Fruit fly (Drosophila melanogaster) whole organism, embryonic: Measurements from ENCODE around the gene Tep4.

Experiments
- Abd-B ChIP-seq: fragments of 200-800 bp; sonication (Bioruptor generic); optimal IDR thresholded peaks from 2 replicates; lab custom pipeline; 2018; ENCODE audit warnings: missing biosample characterization, mild to moderate bottlenecking, missing genetic modification characterization, moderate library complexity
- Atf3 ChIP-seq: fragments of 200-800 bp; sonication (Bioruptor generic); optimal IDR thresholded peaks from 3 replicates; lab custom pipeline; 2016; ENCODE audit warnings: missing biosample characterization, missing genetic modification characterization
- B-H1 ChIP-seq: fragments of 200-800 bp; sonication (Bioruptor generic); IDR thresholded peaks from 3 replicates; pipeline ENCODE4 v1.3.6; 2022; ENCODE audit warnings: missing biosample characterization, missing genetic modification characterization
- CG10959 ChIP-seq: fragments of 200-800 bp; sonication (Bioruptor generic); IDR thresholded peaks from 2 replicates; pipeline ENCODE4 v1.3.6; 2022; ENCODE audit warnings: missing biosample characterization, missing genetic modification characterization
- CG12071 ChIP-seq: fragments of 200-800 bp; sonication (Bioruptor generic); optimal IDR thresholded peaks from 3 replicates; lab custom pipeline; 2018; ENCODE audit warnings: missing biosample characterization, mild to moderate bottlenecking, missing genetic modification characterization
- CG12104 ChIP-seq: fragments of 200-800 bp; sonication (Bioruptor generic); optimal IDR thresholded peaks from 3 replicates; lab custom pipeline; 2016; ENCODE audit warnings: missing biosample characterization, missing genetic modification characterization
- CG1233 ChIP-seq: fragments of 200-800 bp; sonication (Bioruptor generic); optimal IDR thresholded peaks from 4 replicates; lab custom pipeline; 2018; ENCODE audit warnings: missing biosample characterization, mild to moderate bottlenecking, missing genetic modification characterization
- CG13296 ChIP-seq: fragments of 200-800 bp; sonication (Bioruptor generic); optimal IDR thresholded peaks from 3 replicates; lab custom pipeline; 2018; ENCODE audit warnings: missing biosample characterization, mild to moderate bottlenecking, missing genetic modification characterization
- CG17328 ChIP-seq: fragments of 200-800 bp; sonication (Bioruptor generic); IDR thresholded peaks from 2 replicates; pipeline ENCODE4 v1.3.6; 2022; ENCODE audit warnings: missing biosample characterization, missing genetic modification characterization
- CG17612 ChIP-seq: fragments of 200-800 bp; sonication (Bioruptor generic); IDR thresholded peaks from 2 replicates; pipeline ENCODE4 v1.3.6; 2022; ENCODE audit warnings: missing biosample characterization, missing genetic modification characterization
- CG18619 ChIP-seq: fragments of 200-800 bp; sonication (Bioruptor generic); optimal IDR thresholded peaks from 3 replicates; lab custom pipeline; 2017; ENCODE audit warnings: missing biosample characterization, mild to moderate bottlenecking, missing genetic modification characterization
- CG30020 ChIP-seq: fragments of 200-800 bp; optimal IDR thresholded peaks from 2 replicates; lab custom pipeline; 2019; ENCODE audit warnings: missing biosample characterization, mild to moderate bottlenecking, missing genetic modification characterization, moderate library complexity
- CG31441 ChIP-seq: fragments of 200-800 bp; sonication (Bioruptor generic); IDR thresholded peaks from 2 replicates; pipeline ENCODE4 v1.3.6; 2022; ENCODE audit warnings: missing biosample characterization, missing genetic modification characterization
- CG32767 ChIP-seq: fragments of 200-800 bp; sonication (Bioruptor generic); IDR thresholded peaks from 2 replicates; pipeline ENCODE4 v1.3.6; 2022; ENCODE audit warnings: missing biosample characterization, missing genetic modification characterization
- CG4854 ChIP-seq: fragments of 200-800 bp; sonication (Bioruptor generic); optimal IDR thresholded peaks from 2 replicates; lab custom pipeline; 2016; ENCODE audit warnings: missing biosample characterization, missing genetic modification characterization, inconsistent platforms
- CG6272 ChIP-seq: fragments of 200-800 bp; sonication (Bioruptor generic); IDR thresholded peaks from 2 replicates; pipeline ENCODE4 v1.3.6; 2022; ENCODE audit warnings: missing biosample characterization, missing genetic modification characterization
- CG7839 ChIP-seq: fragments of 200-800 bp; sonication (Bioruptor generic); optimal IDR thresholded peaks from 3 replicates; lab custom pipeline; 2018; ENCODE audit warnings: missing biosample characterization, mild to moderate bottlenecking, missing genetic modification characterization, moderate library complexity
- CG8359 ChIP-seq: fragments of 200-800 bp; sonication (Bioruptor generic); optimal IDR thresholded peaks from 2 replicates; lab custom pipeline; 2017; ENCODE audit warnings: missing biosample characterization, mild to moderate bottlenecking, missing genetic modification characterization, borderline replicate concordance
- Gug ChIP-seq: fragments of 200-800 bp; sonication (Bioruptor generic); IDR thresholded peaks from 4 replicates; pipeline ENCODE4 v1.3.6; 2022; ENCODE audit warnings: missing biosample characterization, missing genetic modification characterization
- Lpt ChIP-seq: fragments of >200 bp; optimal IDR thresholded peaks from 2 replicates; lab custom pipeline; 2018; ENCODE audit warnings: missing biosample characterization, missing genetic modification characterization
- NfI ChIP-seq: fragments of 200-800 bp; sonication (Bioruptor generic); optimal IDR thresholded peaks from 3 replicates; lab custom pipeline; 2018; ENCODE audit warnings: missing biosample characterization, mild to moderate bottlenecking, missing genetic modification characterization, moderate library complexity
- Scr ChIP-seq: fragments of 200-800 bp; sonication (Bioruptor generic); IDR thresholded peaks from 2 replicates; pipeline ENCODE4 v1.3.6; 2022; ENCODE audit warnings: missing biosample characterization, missing genetic modification characterization; ENCODE audit not compliant: partially characterized antibody
- Sox100B ChIP-seq: fragments of 200-800 bp; sonication (Bioruptor generic); optimal IDR thresholded peaks from 3 replicates; lab custom pipeline; 2018; ENCODE audit warnings: missing biosample characterization, mild to moderate bottlenecking, missing genetic modification characterization
- Sox102F ChIP-seq: fragments of 200-800 bp; sonication (Bioruptor generic); optimal IDR thresholded peaks from 2 replicates; lab custom pipeline; 2018; ENCODE audit warnings: missing biosample characterization, mild to moderate bottlenecking, missing genetic modification characterization, moderate library complexity
- Sry-δ ChIP-seq: fragments of 200-800 bp; sonication (Bioruptor generic); optimal IDR thresholded peaks from 2 replicates; lab custom pipeline; 2016; ENCODE audit warnings: missing biosample characterization, missing genetic modification characterization
- al ChIP-seq: fragments of 200-800 bp; sonication (Bioruptor generic); IDR thresholded peaks from 2 replicates; pipeline ENCODE4 v1.3.6; 2022; ENCODE audit warnings: missing biosample characterization, missing genetic modification characterization
- aop ChIP-seq: fragments of 200-800 bp; sonication (Bioruptor generic); IDR thresholded peaks from 2 replicates; pipeline ENCODE4 v1.3.6; 2022; ENCODE audit warnings: missing biosample characterization, missing genetic modification characterization
- bsh ChIP-seq, 2 experiments: fragments of 200-800 bp; sonication (Bioruptor generic); optimal IDR thresholded peaks; 2 replicates each; lab custom pipeline; 2017 to 2018; ENCODE audit warnings: mild to moderate bottlenecking in 2 of 2, missing biosample characterization in 2 of 2, missing genetic modification characterization in 2 of 2, moderate library complexity in 1 of 2
- cad ChIP-seq: fragments of >200 bp; optimal IDR thresholded peaks from 2 replicates; lab custom pipeline; 2017; ENCODE audit warnings: missing biosample characterization, missing genetic modification characterization
- chif ChIP-seq, 2 experiments: fragments of 200-800 bp; sonication (Bioruptor generic); optimal IDR thresholded peaks; 3 replicates each; lab custom pipeline; 2016; ENCODE audit warnings: missing biosample characterization in 2 of 2, missing genetic modification characterization in 2 of 2
- ci ChIP-seq: fragments of 200-800 bp; sonication (Bioruptor generic); IDR thresholded peaks from 3 replicates; pipeline ENCODE4 v1.3.6; 2022; ENCODE audit warnings: missing biosample characterization, missing genetic modification characterization
- dan ChIP-seq: fragments of 200-800 bp; sonication (Bioruptor generic); IDR thresholded peaks from 2 replicates; pipeline ENCODE4 v1.3.6; 2022; ENCODE audit warnings: missing biosample characterization, missing genetic modification characterization
- fd102C ChIP-seq: fragments of 200-800 bp; sonication (Bioruptor generic); optimal IDR thresholded peaks from 2 replicates; lab custom pipeline; 2018; ENCODE audit warnings: missing biosample characterization, mild to moderate bottlenecking, missing genetic modification characterization, moderate library complexity
- fd3F ChIP-seq: fragments of 200-800 bp; sonication (Bioruptor generic); optimal IDR thresholded peaks from 2 replicates; lab custom pipeline; 2018; ENCODE audit warnings: missing biosample characterization, mild to moderate bottlenecking, missing genetic modification characterization, moderate library complexity
- fd96Cb ChIP-seq: fragments of 200-800 bp; sonication (Bioruptor generic); optimal IDR thresholded peaks from 2 replicates; lab custom pipeline; 2018; ENCODE audit warnings: missing biosample characterization, mild to moderate bottlenecking, missing genetic modification characterization, moderate library complexity
- ftz-f1 ChIP-seq: fragments of 200-800 bp; sonication (Bioruptor generic); optimal IDR thresholded peaks from 2 replicates; lab custom pipeline; 2016; ENCODE audit warnings: missing biosample characterization, missing genetic modification characterization
- grn ChIP-seq: fragments of 200-800 bp; sonication (Bioruptor generic); optimal IDR thresholded peaks from 3 replicates; lab custom pipeline; 2017; ENCODE audit warnings: missing biosample characterization, missing genetic modification characterization
- hkb ChIP-seq, 2 experiments: fragments of 200-800 bp in 1 of 2; fragments of >200 bp in 1 of 2; sonication (Bioruptor generic) in 1 of 2; IDR thresholded peaks in 1 of 2; optimal IDR thresholded peaks in 1 of 2; 2 replicates each; pipeline versions ENCODE4 v1.3.6 to Lab custom; 2017 to 2022; ENCODE audit warnings: missing biosample characterization in 1 of 2, missing genetic modification characterization in 1 of 2
- lab ChIP-seq: fragments of 200-800 bp; sonication (Bioruptor generic); optimal IDR thresholded peaks from 3 replicates; lab custom pipeline; 2017; ENCODE audit warnings: missing biosample characterization, missing genetic modification characterization, mild to moderate bottlenecking, moderate library complexity, missing genetic modification reagents
- lola ChIP-seq, 3 experiments: fragments of >200 bp in 2 of 3; fragments of 200-800 bp in 1 of 3; sonication (Bioruptor generic) in 1 of 3; optimal IDR thresholded peaks; 2 replicates each; lab custom pipeline; 2017 to 2019; ENCODE audit warnings: missing biosample characterization in 3 of 3, missing genetic modification characterization in 3 of 3, mild to moderate bottlenecking in 1 of 3, moderate library complexity in 1 of 3
- peb ChIP-seq: fragments of 200-800 bp; sonication (Bioruptor generic); IDR thresholded peaks from 2 replicates; pipeline ENCODE4 v1.3.6; 2022; ENCODE audit warnings: missing biosample characterization, missing genetic modification characterization
- pho ChIP-seq: fragments of 200-800 bp; sonication (Bioruptor generic); optimal IDR thresholded peaks from 2 replicates; lab custom pipeline; 2016; ENCODE audit warnings: missing biosample characterization, missing genetic modification characterization
- pros ChIP-seq: fragments of 200-800 bp; sonication (Bioruptor generic); optimal IDR thresholded peaks from 3 replicates; lab custom pipeline; 2019; ENCODE audit warnings: missing biosample characterization, mild to moderate bottlenecking, missing genetic modification characterization, moderate library complexity
- ssp ChIP-seq: fragments of 200-800 bp; sonication (Bioruptor generic); IDR thresholded peaks from 2 replicates; pipeline ENCODE4 v1.3.6; 2022; ENCODE audit warnings: missing biosample characterization, missing genetic modification characterization
- tap ChIP-seq: fragments of 200-800 bp; optimal IDR thresholded peaks from 3 replicates; lab custom pipeline; 2019; ENCODE audit warnings: missing biosample characterization, mild to moderate bottlenecking, missing genetic modification characterization, moderate library complexity
- trh ChIP-seq: fragments of 200-800 bp; sonication (Bioruptor generic); optimal IDR thresholded peaks from 2 replicates; lab custom pipeline; 2016; ENCODE audit warnings: missing biosample characterization, missing genetic modification characterization
- unc-4 ChIP-seq: fragments of 200-800 bp; sonication (Bioruptor generic); IDR thresholded peaks from 2 replicates; pipeline ENCODE4 v1.3.6; 2022; ENCODE audit warnings: missing biosample characterization, missing genetic modification characterization; ENCODE audit not compliant: partially characterized antibody
- unpg ChIP-seq: fragments of 200-800 bp; sonication (Bioruptor generic); optimal IDR thresholded peaks from 3 replicates; lab custom pipeline; 2018; ENCODE audit warnings: missing biosample characterization, mild to moderate bottlenecking, missing genetic modification characterization, moderate library complexity
- wdn ChIP-seq: fragments of 200-800 bp; sonication (Bioruptor generic); IDR thresholded peaks from 2 replicates; pipeline ENCODE4 v1.3.6; 2022; ENCODE audit warnings: missing biosample characterization, missing genetic modification characterization
- zen2 ChIP-seq: fragments of 200-800 bp; sonication (Bioruptor generic); IDR thresholded peaks from 3 replicates; pipeline ENCODE4 v1.3.6; 2022; ENCODE audit warnings: missing biosample characterization, missing genetic modification characterization; ENCODE audit not compliant: partially characterized antibody

The Tep4 gene

DNA sequence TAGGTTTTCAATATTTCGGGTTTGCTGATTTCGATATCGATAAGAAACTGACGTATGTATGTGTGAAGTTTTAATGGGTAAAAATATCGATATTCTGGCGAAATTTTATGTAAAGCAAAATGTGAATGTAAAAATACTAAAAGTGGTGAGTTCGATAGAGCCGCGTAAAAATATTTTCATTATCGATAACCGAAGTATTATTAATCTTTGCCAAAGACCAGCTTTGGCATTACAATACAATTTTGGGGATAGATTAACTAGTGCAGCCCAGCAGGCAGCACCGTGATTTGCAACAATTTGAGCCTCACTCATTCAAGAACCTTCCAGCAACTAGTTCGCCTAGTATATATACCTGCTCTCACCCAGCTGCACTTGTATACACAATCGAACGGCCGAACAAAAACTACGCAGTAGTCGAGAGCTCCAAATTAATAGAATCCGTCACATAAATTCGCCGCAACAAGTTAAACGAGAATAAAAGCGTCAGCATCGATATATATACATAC lies 6.0 kb upstream of the Tep4 start (continued):
- TF ChIP-seq hkb (optimal IDR thresholded peaks at IDR 0.05; lab: Kevin White, UChicago): no peak
- no peak for TF ChIP-seq hkb (GFP tag; IDR thresholded peaks at IDR 0.05; lab: Robert Waterston, UW)
- TF ChIP-seq unc-4 (GFP tag; lab: Robert Waterston, UW): peak; percentile 91
- TF ChIP-seq trh (GFP tag; lab: Kevin White, UChicago): no peak
- TF ChIP-seq B-H1 (GFP tag; lab: Robert Waterston, UW): no peak
- TF ChIP-seq fd102C (GFP tag; lab: Kevin White, UChicago): no peak
- TF ChIP-seq grn (GFP tag; lab: Kevin White, UChicago): peak; percentile 62
- no peak for TF ChIP-seq ssp
- no peak for TF ChIP-seq CG8359 (GFP tag; lab: Kevin White, UChicago)
- peak; percentile 93 for TF ChIP-seq zen2 (GFP tag; lab: Robert Waterston, UW)
- no peak for TF ChIP-seq lab
- peak; percentile 86 for TF ChIP-seq Scr
- TF ChIP-seq fd96Cb (tag; lab: Kevin White, UChicago): no peak
- no peak for TF ChIP-seq peb (GFP tag; lab: Robert Waterston, UW)
- TF ChIP-seq CG13296: no peak
- no peak for TF ChIP-seq pho
- no peak for TF ChIP-seq CG7839
- TF ChIP-seq CG1233 (GFP tag; lab: Kevin White, UChicago): no peak
- TF ChIP-seq Sox102F: no peak
- TF ChIP-seq lola (GFP tag; optimal IDR thresholded peaks at IDR 0.05; lab: Kevin White, UChicago): no peak
- TF ChIP-seq aop (GFP tag; lab: Robert Waterston, UW): no peak
- no peak for TF ChIP-seq wdn (GFP tag; lab: Robert Waterston, UW)
- TF ChIP-seq cad (GFP tag; lab: Kevin White, UChicago): no peak
- no peak for TF ChIP-seq CG6272
- no peak for TF ChIP-seq CG17612
- no peak for TF ChIP-seq chif (GFP tag; optimal IDR thresholded peaks at IDR 0.05; lab: Kevin White, UChicago)
- TF ChIP-seq Lpt (GFP tag; lab: Kevin White, UChicago): no peak
- peak; percentile 55 for TF ChIP-seq CG30020
- TF ChIP-seq NfI (GFP tag; lab: Kevin White, UChicago): no peak
- no peak for TF ChIP-seq pros
- no peak for TF ChIP-seq ci (GFP tag; lab: Robert Waterston, UW)
- no peak for TF ChIP-seq unpg (GFP tag; lab: Kevin White, UChicago)
- no peak for TF ChIP-seq Atf3 (GFP tag; lab: Kevin White, UChicago)
- no peak for TF ChIP-seq CG4854
- TF ChIP-seq CG18619 (GFP tag; lab: Kevin White, UChicago): no peak
- TF ChIP-seq Gug (GFP tag; lab: Robert Waterston, UW): no peak
- no peak for TF ChIP-seq CG12071 (GFP tag; lab: Kevin White, UChicago)
- peak; percentile 62 for TF ChIP-seq CG31441 (GFP tag; lab: Robert Waterston, UW)
- no peak for TF ChIP-seq tap
- TF ChIP-seq fd3F (GFP tag; lab: Kevin White, UChicago): no peak
- peak in 1 of 2 experiments; percentile 12 for TF ChIP-seq bsh (GFP tag; optimal IDR thresholded peaks at IDR 0.05; lab: Kevin White, UChicago)
- TF ChIP-seq CG17328 (GFP tag; lab: Robert Waterston, UW): no peak
- TF ChIP-seq CG32767: 0 out of 2 replicates have a peak, but pooled peaks have one; percentile 15
- no peak for TF ChIP-seq CG12104 (GFP tag; lab: Kevin White, UChicago)
- TF ChIP-seq al (GFP tag; lab: Robert Waterston, UW): no peak
- peak; percentile 84 for TF ChIP-seq Sry-δ (GFP tag; lab: Kevin White, UChicago)
- TF ChIP-seq ftz-f1 (GFP tag; lab: Kevin White, UChicago): no peak
- TF ChIP-seq CG10959 (GFP tag; lab: Robert Waterston, UW): no peak
- no peak for TF ChIP-seq dan (GFP tag; lab: Robert Waterston, UW)
- peak; percentile 46 for TF ChIP-seq Abd-B (GFP tag; lab: Kevin White, UChicago)
- no peak for TF ChIP-seq Sox100B (GFP tag; lab: Kevin White, UChicago)
